Worm (Caenorhabditis elegans) whole organism, L2 larva: Measurements from ENCODE around the gene sax-1.

Experiments used
- nhr-237 ChIP-seq: fragments of 150-350 bp; optimal IDR thresholded peaks from 2 replicates; lab custom pipeline; 2014; ENCODE audit warnings: missing biosample characterization, missing genetic modification characterization
- ztf-4 ChIP-seq: fragments of 150-350 bp; optimal IDR thresholded peaks from 2 replicates; lab custom pipeline; 2014; ENCODE audit warnings: missing biosample characterization, missing genetic modification characterization

DNA sequence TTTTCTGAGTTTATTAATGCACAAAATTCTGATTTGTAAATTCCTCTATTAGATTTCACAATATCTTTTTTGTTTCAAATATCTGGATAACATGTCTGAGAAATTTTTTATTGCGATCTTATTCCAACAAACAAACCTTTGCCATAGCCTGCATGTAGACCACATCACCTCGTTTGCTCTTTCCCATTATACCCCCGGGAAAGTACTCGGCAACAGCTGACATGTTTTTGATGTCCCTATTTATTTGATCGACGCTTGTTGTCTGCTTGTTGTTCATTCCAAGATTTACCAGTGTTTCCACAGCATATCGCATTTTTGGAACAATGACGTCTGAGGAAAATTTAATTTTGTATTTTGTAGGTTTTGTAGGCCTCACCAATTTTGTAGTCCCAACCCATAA lies 50.1 kb downstream of the sax-1 start:
- TF ChIP-seq ztf-4 (tag; lab: Kevin White, UChicago) (no peak), nhr-237 (tag; lab: Kevin White, UChicago) (no peak)
